Worm (Caenorhabditis elegans) whole organism, midembryonic: ENCODE results near the gene M176.10.

Source experiments
- cog-1 ChIP-seq: sonication (generic microtip); optimal IDR thresholded peaks from 2 replicates; lab custom pipeline; 2016; ENCODE audit warnings: missing genetic modification characterization, missing compliant biosample characterization
- flt-1 ChIP-seq: fragments of 200-800 bp; sonication (Bioruptor generic); IDR thresholded peaks from 2 replicates; pipeline ENCODE4 v1.3.6; 2022; ENCODE audit warnings: missing genetic modification characterization, missing compliant biosample characterization
- ref-1 ChIP-seq: fragments of 200-800 bp; sonication (Bioruptor generic); conservative IDR thresholded peaks from 2 replicates; pipeline ENCODE4 v1.3.6; 2022; ENCODE audit warnings: missing genetic modification reagents, missing genetic modification characterization, missing compliant biosample characterization
- tab-1 ChIP-seq: fragments of 200-800 bp; sonication (Bioruptor generic); IDR thresholded peaks from 2 replicates; pipeline ENCODE4 v1.3.6; 2022; ENCODE audit warnings: missing genetic modification characterization, missing compliant biosample characterization
- ztf-23 ChIP-seq: fragments of 200-800 bp; sonication (Bioruptor generic); IDR thresholded peaks from 2 replicates; pipeline ENCODE4 v1.3.6; 2022; ENCODE audit warnings: missing genetic modification reagents, missing genetic modification characterization, missing compliant biosample characterization

ce11 chrII:9374807-9375206, 51.2 kb downstream of the M176.10 start, which contains the start of gene C06C3.12:
- no peak for TF ChIP-seq flt-1 (GFP tag; lab: Robert Waterston, UW)
- no peak for TF ChIP-seq ztf-23 (GFP tag; lab: Robert Waterston, UW)
- no peak for TF ChIP-seq ref-1 (GFP tag; lab: Robert Waterston, UW)
- no peak for TF ChIP-seq cog-1
- TF ChIP-seq tab-1, result no peak
